Fruit fly (Drosophila melanogaster) whole organism, prepupa: ENCODE results near the gene btn.

ENCODE experiments used
- CG1621 ChIP-seq: fragments of 200-800 bp; sonication (Bioruptor generic); optimal IDR thresholded peaks from 3 replicates; lab custom pipeline; 2018; ENCODE audit warnings: missing biosample characterization, mild to moderate bottlenecking, missing genetic modification characterization
- CG16779 ChIP-seq: fragments of 200-800 bp; sonication (Bioruptor generic); optimal IDR thresholded peaks from 3 replicates; lab custom pipeline; 2017; ENCODE audit warnings: missing biosample characterization, mild to moderate bottlenecking, missing genetic modification characterization
- CG32006 ChIP-seq: fragments of 200-800 bp; sonication (Bioruptor generic); optimal IDR thresholded peaks from 3 replicates; lab custom pipeline; 2017; ENCODE audit warnings: missing biosample characterization, mild to moderate bottlenecking, missing genetic modification characterization
- CG3919 ChIP-seq: fragments of 200-800 bp; sonication (Bioruptor generic); optimal IDR thresholded peaks from 3 replicates; lab custom pipeline; 2016; ENCODE audit warnings: missing biosample characterization, missing genetic modification characterization
- CG6808 ChIP-seq: fragments of 200-800 bp; sonication (Bioruptor generic); optimal IDR thresholded peaks from 3 replicates; lab custom pipeline; 2017; ENCODE audit warnings: missing biosample characterization, missing genetic modification characterization, mild to moderate bottlenecking, moderate library complexity, missing genetic modification reagents
- CG6854 ChIP-seq: fragments of 200-800 bp; sonication (Bioruptor generic); optimal IDR thresholded peaks from 2 replicates; lab custom pipeline; 2017; ENCODE audit warnings: missing biosample characterization, mild to moderate bottlenecking, missing genetic modification characterization
- CG7368 ChIP-seq: fragments of 200-800 bp; sonication (Bioruptor generic); optimal IDR thresholded peaks from 3 replicates; lab custom pipeline; 2016; ENCODE audit warnings: missing biosample characterization, missing genetic modification characterization
- CG8319 ChIP-seq: fragments of 200-800 bp; sonication (Bioruptor generic); optimal IDR thresholded peaks from 3 replicates; lab custom pipeline; 2016; ENCODE audit warnings: missing biosample characterization, missing genetic modification characterization
- CG9139 ChIP-seq: fragments of 200-800 bp; sonication (Bioruptor generic); optimal IDR thresholded peaks from 3 replicates; lab custom pipeline; 2017; ENCODE audit warnings: missing biosample characterization, mild to moderate bottlenecking, missing genetic modification characterization
- Eip75B ChIP-seq: fragments of 200-800 bp; sonication (Bioruptor generic); optimal IDR thresholded peaks from 3 replicates; lab custom pipeline; 2016; ENCODE audit warnings: missing biosample characterization, missing genetic modification characterization
- Eip78C ChIP-seq: fragments of 200-800 bp; sonication (Bioruptor generic); peaks from one replicate; lab custom pipeline; 2016; ENCODE audit warnings: missing biosample characterization, missing genetic modification characterization
- Ets96B ChIP-seq: fragments of 200-800 bp; optimal IDR thresholded peaks from 2 replicates; lab custom pipeline; 2019; ENCODE audit warnings: missing biosample characterization, mild to moderate bottlenecking, missing genetic modification characterization, moderate library complexity
- Gug ChIP-seq: fragments of 200-800 bp; sonication (Bioruptor generic); IDR thresholded peaks from 2 replicates; pipeline ENCODE4 v1.3.6; 2022; ENCODE audit warnings: missing biosample characterization, missing genetic modification characterization
- Hr39 ChIP-seq: fragments of 200-800 bp; sonication (Bioruptor generic); optimal IDR thresholded peaks from 2 replicates; lab custom pipeline; 2016; ENCODE audit warnings: missing biosample characterization, missing genetic modification characterization
- Hr4 ChIP-seq: fragments of 200-800 bp; sonication (Bioruptor generic); optimal IDR thresholded peaks from 3 replicates; lab custom pipeline; 2016; ENCODE audit warnings: missing biosample characterization, missing genetic modification characterization
- Lpt ChIP-seq: fragments of 200-800 bp; sonication (Bioruptor generic); optimal IDR thresholded peaks from 3 replicates; lab custom pipeline; 2016; ENCODE audit warnings: missing biosample characterization, missing genetic modification characterization
- Met ChIP-seq: fragments of 200-800 bp; sonication (Bioruptor generic); optimal IDR thresholded peaks from 3 replicates; lab custom pipeline; 2016; ENCODE audit warnings: missing biosample characterization, missing genetic modification characterization
- OdsH ChIP-seq: fragments of 200-800 bp; sonication (Bioruptor generic); optimal IDR thresholded peaks from 3 replicates; lab custom pipeline; 2016; ENCODE audit warnings: missing biosample characterization, missing genetic modification characterization
- Sox14 ChIP-seq: fragments of 200-800 bp; sonication (Bioruptor generic); optimal IDR thresholded peaks from 3 replicates; lab custom pipeline; 2016; ENCODE audit warnings: missing biosample characterization, missing genetic modification characterization
- achi ChIP-seq: fragments of 200-800 bp; sonication (Bioruptor generic); optimal IDR thresholded peaks from 3 replicates; lab custom pipeline; 2016; ENCODE audit warnings: missing biosample characterization, missing genetic modification characterization
- dac ChIP-seq: fragments of 200-800 bp; sonication (Bioruptor generic); optimal IDR thresholded peaks from 2 replicates; lab custom pipeline; 2017; ENCODE audit warnings: missing biosample characterization, mild to moderate bottlenecking, missing genetic modification characterization
- dsx ChIP-seq: fragments of 200-800 bp; optimal IDR thresholded peaks from 3 replicates; lab custom pipeline; 2019; ENCODE audit warnings: missing biosample characterization, mild to moderate bottlenecking, missing genetic modification characterization, moderate library complexity; ENCODE audit not compliant: poor library complexity, severe bottlenecking
- eg ChIP-seq: fragments of 200-800 bp; sonication (Bioruptor generic); IDR thresholded peaks from 3 replicates; pipeline ENCODE4 v1.3.6; 2022; ENCODE audit warnings: missing biosample characterization, missing genetic modification characterization
- esn ChIP-seq: fragments of 200-800 bp; sonication (Bioruptor generic); optimal IDR thresholded peaks from 2 replicates; lab custom pipeline; 2016; ENCODE audit warnings: missing biosample characterization, mild to moderate bottlenecking, missing genetic modification characterization, moderate library complexity
- fkh ChIP-seq: fragments of 200-800 bp; sonication (Bioruptor generic); optimal IDR thresholded peaks from 3 replicates; lab custom pipeline; 2017; ENCODE audit warnings: missing biosample characterization, mild to moderate bottlenecking, missing genetic modification characterization, moderate library complexity
- lz ChIP-seq: fragments of 200-800 bp; sonication (Bioruptor generic); optimal IDR thresholded peaks from 3 replicates; lab custom pipeline; 2016; ENCODE audit warnings: missing biosample characterization, missing genetic modification characterization
- net ChIP-seq: fragments of 200-800 bp; sonication (Bioruptor generic); optimal IDR thresholded peaks from 3 replicates; lab custom pipeline; 2016; ENCODE audit warnings: missing biosample characterization, missing genetic modification characterization
- pdm3 ChIP-seq: fragments of 200-800 bp; sonication (Bioruptor generic); optimal IDR thresholded peaks from 3 replicates; lab custom pipeline; 2016; ENCODE audit warnings: missing biosample characterization, missing genetic modification characterization
- salr ChIP-seq, 2 experiments: fragments of 200-800 bp; sonication (Bioruptor generic); optimal IDR thresholded peaks; 3 replicates each; lab custom pipeline; 2016 to 2018; ENCODE audit warnings: missing biosample characterization in 2 of 2, missing genetic modification characterization in 2 of 2, mild to moderate bottlenecking in 1 of 2
- spab ChIP-seq: fragments of 200-800 bp; sonication (Bioruptor generic); optimal IDR thresholded peaks from 2 replicates; lab custom pipeline; 2017; ENCODE audit warnings: missing biosample characterization, mild to moderate bottlenecking, missing genetic modification characterization, missing genetic modification reagents
- ss ChIP-seq, 2 experiments: fragments of 200-800 bp; sonication (Bioruptor generic); optimal IDR thresholded peaks; 2 replicates in 1 of 2; 3 replicates in 1 of 2; lab custom pipeline; 2017 to 2018; ENCODE audit warnings: mild to moderate bottlenecking in 2 of 2, missing biosample characterization in 2 of 2, missing genetic modification characterization in 2 of 2, moderate library complexity in 1 of 2
- svp ChIP-seq: fragments of 200-800 bp; sonication (Bioruptor generic); peaks from one replicate; lab custom pipeline; 2016; ENCODE audit warnings: missing biosample characterization, missing genetic modification characterization
- topi ChIP-seq: fragments of 200-800 bp; sonication (Bioruptor generic); optimal IDR thresholded peaks from 3 replicates; lab custom pipeline; 2016; ENCODE audit warnings: missing biosample characterization, missing genetic modification characterization

btn gene

dm6 chr3R:22547585-22548022 lies 38.8 kb downstream of the btn start, which contains the start of gene AdipoR:
Gene AdipoR, minus strand, starts transcription at chr3R:22547846.
- TF ChIP-seq eg (GFP tag; lab: Robert Waterston, UW) (peak; percentile 32; the same call in 1 of the 3 replicates), dsx (GFP tag; lab: Kevin White, UChicago) (peak; percentile 100), Met (GFP tag; lab: Kevin White, UChicago) (peak; percentile 11), Eip78C (GFP tag; lab: Kevin White, UChicago) (peak; percentile 82), fkh (GFP tag; lab: Kevin White, UChicago) (peak; percentile 13), net (GFP tag; lab: Kevin White, UChicago) (peak; percentile 39), Lpt (GFP tag; lab: Kevin White, UChicago) (no peak), esn (GFP tag; lab: Kevin White, UChicago) (peak; percentile 43), CG3919 (GFP tag; lab: Kevin White, UChicago) (peak; percentile 36), CG6808 (GFP tag; lab: Kevin White, UChicago) (no peak), achi (GFP tag; lab: Kevin White, UChicago) (no peak), Gug (no peak), CG16779 (tag; lab: Kevin White, UChicago) (no peak), ss (GFP tag; optimal IDR thresholded peaks at IDR 0.05; lab: Kevin White, UChicago) (peak in 1 of 2 experiments; percentile 36), svp (GFP tag; lab: Kevin White, UChicago) (peak; percentile 51), lz (GFP tag; lab: Kevin White, UChicago) (no peak), Sox14 (GFP tag; lab: Kevin White, UChicago) (peak; percentile 50), topi (GFP tag; lab: Kevin White, UChicago) (peak; percentile 21), Eip75B (GFP tag; lab: Kevin White, UChicago) (peak; percentile 1), pdm3 (GFP tag; lab: Kevin White, UChicago) (peak; percentile 1), Hr4 (GFP tag; lab: Kevin White, UChicago) (peak; percentile 9), Ets96B (tag; lab: Kevin White, UChicago) (no peak)
- TF ChIP-seq, all 60 proteins: peak for 15

dm6 chr3R:22546017-22546416 lies 40.4 kb downstream of the btn start:
- TF ChIP-seq dac (no peak), CG8319 (no peak), Hr39 (GFP tag; lab: Kevin White, UChicago) (no peak), spab (GFP tag; lab: Kevin White, UChicago) (no peak), CG1621 (no peak), ss (GFP tag; optimal IDR thresholded peaks at IDR 0.05; lab: Kevin White, UChicago) (no peak)
- TF ChIP-seq, all 60 proteins: peak for 0

dm6 chr3R:22542773-22543411 lies 43.5 kb downstream of the btn start:
- TF ChIP-seq lz (GFP tag; lab: Kevin White, UChicago) = no peak
- peak; percentile 39 for TF ChIP-seq svp (GFP tag; lab: Kevin White, UChicago)

- TF ChIP-seq Eip75B (GFP tag; lab: Kevin White, UChicago) (no peak), ss (GFP tag; optimal IDR thresholded peaks at IDR 0.05; lab: Kevin White, UChicago) (no peak), CG7368 (GFP tag; lab: Kevin White, UChicago) (no peak), CG6854 (GFP tag; lab: Kevin White, UChicago) (no peak), achi (GFP tag; lab: Kevin White, UChicago) (no peak), CG6808 (GFP tag; lab: Kevin White, UChicago) (no peak), CG9139 (no peak), spab (GFP tag; lab: Kevin White, UChicago) (no peak), Sox14 (GFP tag; lab: Kevin White, UChicago) (no peak), OdsH (GFP tag; lab: Kevin White, UChicago) (no peak), lz (GFP tag; lab: Kevin White, UChicago) (no peak), salr (GFP tag; optimal IDR thresholded peaks at IDR 0.05; lab: Kevin White, UChicago) (no peak), CG32006 (GFP tag; lab: Kevin White, UChicago) (no peak)
Observed at dm6 chr3R:22540686-22541085, 45.7 kb downstream of the btn start.
